Worm (Caenorhabditis elegans) whole organism, midembryonic: ENCODE data around the gene rnp-7.
"Not testable (repeated sequence)": the region's sequence is repeated elsewhere in the genome, so short reads cannot be mapped to it uniquely, and the experiment has no call there.

ENCODE experiments used
- T22C8.4 ChIP-seq: fragments of 200-800 bp; sonication (Bioruptor generic); IDR thresholded peaks from 2 replicates; pipeline ENCODE4 v1.3.6; 2022; ENCODE audit warnings: missing genetic modification characterization, missing compliant biosample characterization
- cog-1 ChIP-seq: sonication (generic microtip); optimal IDR thresholded peaks from 2 replicates; lab custom pipeline; 2016; ENCODE audit warnings: missing genetic modification characterization, missing compliant biosample characterization
- flt-1 ChIP-seq: fragments of 200-800 bp; sonication (Bioruptor generic); IDR thresholded peaks from 2 replicates; pipeline ENCODE4 v1.3.6; 2022; ENCODE audit warnings: missing genetic modification characterization, missing compliant biosample characterization
- klf-2 ChIP-seq: fragments of 200-800 bp; sonication (Bioruptor generic); conservative IDR thresholded peaks from 2 replicates; pipeline ENCODE4 v1.3.6; 2022; ENCODE audit warnings: missing genetic modification reagents, missing genetic modification characterization, missing compliant biosample characterization
- med-1 ChIP-seq: sonication (generic microtip); optimal IDR thresholded peaks from 2 replicates; lab custom pipeline; 2017; ENCODE audit warnings: missing genetic modification characterization, mild to moderate bottlenecking, missing compliant biosample characterization, antibody characterized with exemption, missing genetic modification reagents; ENCODE audit not compliant: insufficient read depth
- ref-1 ChIP-seq: fragments of 200-800 bp; sonication (Bioruptor generic); conservative IDR thresholded peaks from 2 replicates; pipeline ENCODE4 v1.3.6; 2022; ENCODE audit warnings: missing genetic modification reagents, missing genetic modification characterization, missing compliant biosample characterization
- tab-1 ChIP-seq: fragments of 200-800 bp; sonication (Bioruptor generic); IDR thresholded peaks from 2 replicates; pipeline ENCODE4 v1.3.6; 2022; ENCODE audit warnings: missing genetic modification characterization, missing compliant biosample characterization
- ztf-23 ChIP-seq: fragments of 200-800 bp; sonication (Bioruptor generic); IDR thresholded peaks from 2 replicates; pipeline ENCODE4 v1.3.6; 2022; ENCODE audit warnings: missing genetic modification reagents, missing genetic modification characterization, missing compliant biosample characterization
- ztf-29 ChIP-seq: fragments of 200-800 bp; sonication (Bioruptor generic); IDR thresholded peaks from 2 replicates; pipeline ENCODE4 v1.3.6; 2022; ENCODE audit warnings: missing genetic modification reagents, missing genetic modification characterization, missing compliant biosample characterization

The rnp-7 gene

ce11 chrIII:7138178-7138577 is 22.8 kb downstream of the rnp-7 start, which contains the start of gene B0280.11:
TSS of gene B0280.11 (minus strand) at chrIII:7138278.
- no peak for TF ChIP-seq tab-1 (GFP tag; lab: Robert Waterston, UW)
- TF ChIP-seq T22C8.4 (GFP tag; lab: Robert Waterston, UW), result no peak
- TF ChIP-seq flt-1, result no peak
- TF ChIP-seq ztf-23, result no peak
- TF ChIP-seq med-1, result no peak
- TF ChIP-seq cog-1 (tag; lab: Kevin White, UChicago), result no peak
- TF ChIP-seq klf-2 (GFP tag; lab: Robert Waterston, UW), result no peak
- no peak for TF ChIP-seq ref-1

- TF ChIP-seq klf-2 (GFP tag; lab: Robert Waterston, UW), result no peak
These were observed 24.9 kb downstream of the rnp-7 start, which contains the start of gene B0280.17 for ce11 chrIII:7136015-7136414. TSS of gene B0280.17 (minus strand) at chrIII:7136115.

ce11 chrIII:7133559-7133958 is 27.4 kb downstream of the rnp-7 start, which contains the start of the genes pot-1 and ggtb-1:
TSS of gene pot-1 (minus strand) at chrIII:7133678.
TSS of gene ggtb-1 (plus strand) at chrIII:7133766.
- TF ChIP-seq klf-2 (GFP tag; lab: Robert Waterston, UW) (no peak), med-1 (no peak), tab-1 (GFP tag; lab: Robert Waterston, UW) (no peak)

ce11 chrIII:7128601-7129000 is 32.4 kb downstream of the rnp-7 start, which contains the start of gene viro-2:
TSS of gene viro-2 (plus strand) at chrIII:7128901.
- TF ChIP-seq cog-1 (tag; lab: Kevin White, UChicago); klf-2 (GFP tag; lab: Robert Waterston, UW); flt-1: not testable (repeated sequence)

ce11 chrIII:7124364-7124763 is 36.6 kb downstream of the rnp-7 start, which contains the start of gene B0280.2:
TSS of gene B0280.2 (plus strand) at chrIII:7124664.
- TF ChIP-seq med-1 (no peak), T22C8.4 (GFP tag; lab: Robert Waterston, UW) (no peak), ztf-23 (no peak), ref-1 (no peak), flt-1 (no peak), ztf-29 (GFP tag; lab: Robert Waterston, UW) (no peak), cog-1 (tag; lab: Kevin White, UChicago) (no peak), klf-2 (GFP tag; lab: Robert Waterston, UW) (no peak), tab-1 (GFP tag; lab: Robert Waterston, UW) (no peak)

ce11 chrIII:7122860-7123259 is 38.1 kb downstream of the rnp-7 start, which contains the start of the genes B0280.9 and rpia-1:
TSS of gene B0280.9 (minus strand) at chrIII:7122895.
TSS of gene rpia-1 (plus strand) at chrIII:7123128.
- no peak for TF ChIP-seq klf-2 (GFP tag; lab: Robert Waterston, UW)
- TF ChIP-seq cog-1 (tag; lab: Kevin White, UChicago), result no peak
- TF ChIP-seq flt-1, result no peak
- TF ChIP-seq ztf-29 (GFP tag; lab: Robert Waterston, UW), result no peak
- TF ChIP-seq med-1, result no peak
- no peak for TF ChIP-seq tab-1 (GFP tag; lab: Robert Waterston, UW)
- TF ChIP-seq ref-1, result no peak
- no peak for TF ChIP-seq T22C8.4 (GFP tag; lab: Robert Waterston, UW)
- no peak for TF ChIP-seq ztf-23

ce11 chrIII:7120477-7120876 is 40.5 kb downstream of the rnp-7 start:
- TF ChIP-seq tab-1 (GFP tag; lab: Robert Waterston, UW) (no peak), klf-2 (GFP tag; lab: Robert Waterston, UW) (no peak), ztf-29 (GFP tag; lab: Robert Waterston, UW) (no peak), T22C8.4 (GFP tag; lab: Robert Waterston, UW) (no peak), cog-1 (tag; lab: Kevin White, UChicago) (no peak), ref-1 (no peak), med-1 (no peak), ztf-23 (no peak), flt-1 (no peak)

- TF ChIP-seq cog-1 (tag; lab: Kevin White, UChicago), result peak; percentile 41
- no peak for TF ChIP-seq ztf-23
These were observed 44.2 kb downstream of the rnp-7 start for ce11 chrIII:7116615-7117252.

ce11 chrIII:7114952-7115488 is 45.9 kb downstream of the rnp-7 start, which contains the start of gene nhr-10:
TSS of gene nhr-10 (minus strand) at chrIII:7115438.
- TF ChIP-seq T22C8.4 (GFP tag; lab: Robert Waterston, UW) (no peak), med-1 (no peak), ztf-23 (no peak), klf-2 (GFP tag; lab: Robert Waterston, UW) (no peak), ztf-29 (GFP tag; lab: Robert Waterston, UW) (no peak), flt-1 (no peak), ref-1 (no peak), tab-1 (GFP tag; lab: Robert Waterston, UW) (no peak), cog-1 (tag; lab: Kevin White, UChicago) (no peak)

ce11 chrIII:7112285-7112684 is 48.7 kb downstream of the rnp-7 start:
- TF ChIP-seq cog-1 (tag; lab: Kevin White, UChicago), result no peak
- TF ChIP-seq tab-1 (GFP tag; lab: Robert Waterston, UW), result no peak
- no peak for TF ChIP-seq T22C8.4 (GFP tag; lab: Robert Waterston, UW)
- no peak for TF ChIP-seq ztf-29 (GFP tag; lab: Robert Waterston, UW)
- TF ChIP-seq ztf-23, result no peak
- no peak for TF ChIP-seq med-1
- no peak for TF ChIP-seq flt-1
- no peak for TF ChIP-seq klf-2 (GFP tag; lab: Robert Waterston, UW)
- no peak for TF ChIP-seq ref-1
